Fruit fly (Drosophila melanogaster) whole organism, embryonic: ENCODE results near the gene CG17564.
A peak's percentile ranks its signal among the peaks of the same experiment; 100 is the strongest.

Experiments
- Abd-B ChIP-seq: fragments of 200-800 bp; sonication (Bioruptor generic); optimal IDR thresholded peaks from 2 replicates; lab custom pipeline; 2018; ENCODE audit warnings: missing biosample characterization, mild to moderate bottlenecking, missing genetic modification characterization, moderate library complexity
- Antp ChIP-seq: fragments of 200-800 bp; sonication (Bioruptor generic); optimal IDR thresholded peaks from 3 replicates; lab custom pipeline; 2016; ENCODE audit warnings: missing biosample characterization, missing genetic modification characterization
- B-H1 ChIP-seq: fragments of 200-800 bp; sonication (Bioruptor generic); IDR thresholded peaks from 3 replicates; pipeline ENCODE4 v1.3.6; 2022; ENCODE audit warnings: missing biosample characterization, missing genetic modification characterization
- CG1024 ChIP-seq: fragments of 200-800 bp; sonication (Bioruptor generic); IDR thresholded peaks from 2 replicates; pipeline ENCODE4 v1.3.6; 2022; ENCODE audit warnings: missing biosample characterization, missing genetic modification characterization
- CG10267 ChIP-seq: fragments of 200-800 bp; sonication (Bioruptor generic); optimal IDR thresholded peaks from 2 replicates; lab custom pipeline; 2018; ENCODE audit warnings: missing biosample characterization, mild to moderate bottlenecking, missing genetic modification characterization, moderate library complexity
- CG10959 ChIP-seq: fragments of 200-800 bp; sonication (Bioruptor generic); IDR thresholded peaks from 2 replicates; pipeline ENCODE4 v1.3.6; 2022; ENCODE audit warnings: missing biosample characterization, missing genetic modification characterization
- CG10979 ChIP-seq: fragments of 200-800 bp; sonication (Bioruptor generic); optimal IDR thresholded peaks from 2 replicates; lab custom pipeline; 2018; ENCODE audit warnings: missing biosample characterization, mild to moderate bottlenecking, missing genetic modification characterization, moderate library complexity
- CG11504 ChIP-seq: fragments of 200-800 bp; sonication (Bioruptor generic); optimal IDR thresholded peaks from 3 replicates; lab custom pipeline; 2019; ENCODE audit warnings: missing biosample characterization, mild to moderate bottlenecking, missing genetic modification characterization, moderate library complexity
- CG14667 ChIP-seq: fragments of 200-800 bp; sonication (Bioruptor generic); IDR thresholded peaks from 2 replicates; pipeline ENCODE4 v1.3.6; 2022; ENCODE audit warnings: missing biosample characterization, missing genetic modification characterization
- CG15514 ChIP-seq: fragments of 200-800 bp; sonication (Bioruptor generic); optimal IDR thresholded peaks from 3 replicates; lab custom pipeline; 2017; ENCODE audit warnings: missing biosample characterization, missing genetic modification characterization, mild to moderate bottlenecking, moderate library complexity, missing genetic modification reagents
- CG17361 ChIP-seq: fragments of 200-800 bp; sonication (Bioruptor generic); IDR thresholded peaks from 3 replicates; pipeline ENCODE4 v1.3.6; 2022; ENCODE audit warnings: missing biosample characterization, missing genetic modification characterization
- CG18599 ChIP-seq: fragments of 200-800 bp; sonication (Bioruptor generic); optimal IDR thresholded peaks from 3 replicates; lab custom pipeline; 2017; ENCODE audit warnings: missing biosample characterization, missing genetic modification characterization, mild to moderate bottlenecking, moderate library complexity, missing genetic modification reagents
- CG3163 ChIP-seq: fragments of 200-800 bp; sonication (Bioruptor generic); optimal IDR thresholded peaks from 3 replicates; lab custom pipeline; 2016; ENCODE audit warnings: missing biosample characterization, missing genetic modification characterization
- CG3281 ChIP-seq: fragments of 200-800 bp; sonication (Bioruptor generic); optimal IDR thresholded peaks from 3 replicates; lab custom pipeline; 2017; ENCODE audit warnings: missing biosample characterization, mild to moderate bottlenecking, missing genetic modification characterization
- CG3407 ChIP-seq: fragments of 200-800 bp; sonication (Bioruptor generic); optimal IDR thresholded peaks from 2 replicates; lab custom pipeline; 2018; ENCODE audit warnings: missing biosample characterization, mild to moderate bottlenecking, missing genetic modification characterization
- CG34422 ChIP-seq: fragments of 200-800 bp; sonication (Bioruptor generic); IDR thresholded peaks from 3 replicates; pipeline ENCODE4 v1.3.6; 2022; ENCODE audit warnings: missing biosample characterization, missing genetic modification characterization
- CG4282 ChIP-seq: fragments of 200-800 bp; sonication (Bioruptor generic); optimal IDR thresholded peaks from 2 replicates; lab custom pipeline; 2016; ENCODE audit warnings: missing biosample characterization, missing genetic modification characterization
- CG4424 ChIP-seq: fragments of 200-800 bp; sonication (Bioruptor generic); optimal IDR thresholded peaks from 3 replicates; lab custom pipeline; 2016; ENCODE audit warnings: missing biosample characterization, missing genetic modification characterization
- CG6765 ChIP-seq: fragments of 200-800 bp; sonication (Bioruptor generic); optimal IDR thresholded peaks from 3 replicates; lab custom pipeline; 2017; ENCODE audit warnings: missing biosample characterization, mild to moderate bottlenecking, missing genetic modification characterization
- CG7839 ChIP-seq: fragments of 200-800 bp; sonication (Bioruptor generic); optimal IDR thresholded peaks from 3 replicates; lab custom pipeline; 2018; ENCODE audit warnings: missing biosample characterization, mild to moderate bottlenecking, missing genetic modification characterization, moderate library complexity
- CG7928 ChIP-seq: fragments of 200-800 bp; sonication (Bioruptor generic); optimal IDR thresholded peaks from 2 replicates; lab custom pipeline; 2017; ENCODE audit warnings: missing biosample characterization, mild to moderate bottlenecking, missing genetic modification characterization
- CG8388 ChIP-seq: fragments of 200-800 bp; sonication (Bioruptor generic); optimal IDR thresholded peaks from 2 replicates; lab custom pipeline; 2019; ENCODE audit warnings: missing biosample characterization, mild to moderate bottlenecking, missing genetic modification characterization, moderate library complexity
- CG8944 ChIP-seq: fragments of 200-800 bp; sonication (Bioruptor generic); optimal IDR thresholded peaks from 3 replicates; lab custom pipeline; 2016; ENCODE audit warnings: missing biosample characterization, missing genetic modification characterization
- CG9609 ChIP-seq: fragments of 200-800 bp; sonication (Bioruptor generic); optimal IDR thresholded peaks from 3 replicates; lab custom pipeline; 2016; ENCODE audit warnings: missing biosample characterization, missing genetic modification characterization
- CG9932 ChIP-seq: fragments of 200-800 bp; sonication (Bioruptor generic); IDR thresholded peaks from 2 replicates; pipeline ENCODE4 v1.3.6; 2022; ENCODE audit warnings: missing biosample characterization, missing genetic modification characterization
- E2f2 ChIP-seq: fragments of 200-800 bp; sonication (Bioruptor generic); IDR thresholded peaks from 2 replicates; pipeline ENCODE4 v1.3.6; 2022; ENCODE audit warnings: missing biosample characterization, missing genetic modification characterization
- Elba2 ChIP-seq: fragments of 200-800 bp; sonication (Bioruptor generic); optimal IDR thresholded peaks from 3 replicates; lab custom pipeline; 2016; ENCODE audit warnings: missing biosample characterization, missing genetic modification characterization
- H2.0 ChIP-seq: fragments of 200-800 bp; sonication (Bioruptor generic); IDR thresholded peaks from 2 replicates; pipeline ENCODE4 v1.3.6; 2022; ENCODE audit warnings: missing biosample characterization, missing genetic modification characterization
- Hsf ChIP-seq: fragments of 200-800 bp; sonication (Bioruptor generic); optimal IDR thresholded peaks from 3 replicates; lab custom pipeline; 2016; ENCODE audit warnings: missing biosample characterization, missing genetic modification characterization
- Lpt ChIP-seq: fragments of >200 bp; optimal IDR thresholded peaks from 2 replicates; lab custom pipeline; 2018; ENCODE audit warnings: missing biosample characterization, missing genetic modification characterization
- Oli ChIP-seq: fragments of 200-800 bp; sonication (Bioruptor generic); optimal IDR thresholded peaks from 2 replicates; lab custom pipeline; 2018; ENCODE audit warnings: missing biosample characterization, mild to moderate bottlenecking, missing genetic modification characterization, moderate library complexity
- Pdp1 ChIP-seq, 2 experiments: fragments of 200-800 bp; sonication (Bioruptor generic); optimal IDR thresholded peaks; 3 replicates each; lab custom pipeline; 2016; ENCODE audit warnings: missing biosample characterization in 2 of 2, missing genetic modification characterization in 2 of 2, mild to moderate bottlenecking in 1 of 2, moderate library complexity in 1 of 2
- Scr ChIP-seq: fragments of 200-800 bp; sonication (Bioruptor generic); IDR thresholded peaks from 2 replicates; pipeline ENCODE4 v1.3.6; 2022; ENCODE audit warnings: missing biosample characterization, missing genetic modification characterization; ENCODE audit not compliant: partially characterized antibody
- Spps ChIP-seq: fragments of 200-800 bp; sonication (Bioruptor generic); optimal IDR thresholded peaks from 2 replicates; lab custom pipeline; 2018; ENCODE audit warnings: missing biosample characterization, mild to moderate bottlenecking, missing genetic modification characterization
- Ssrp ChIP-seq: fragments of 200-800 bp; sonication (Bioruptor generic); optimal IDR thresholded peaks from 2 replicates; lab custom pipeline; 2018; ENCODE audit warnings: missing biosample characterization, mild to moderate bottlenecking, missing genetic modification characterization, moderate library complexity
- bab2 ChIP-seq: fragments of 200-800 bp; sonication (Bioruptor generic); optimal IDR thresholded peaks from 2 replicates; lab custom pipeline; 2016; ENCODE audit warnings: missing biosample characterization, missing genetic modification characterization
- bsh ChIP-seq, 2 experiments: fragments of 200-800 bp; sonication (Bioruptor generic); optimal IDR thresholded peaks; 2 replicates each; lab custom pipeline; 2017 to 2018; ENCODE audit warnings: mild to moderate bottlenecking in 2 of 2, missing biosample characterization in 2 of 2, missing genetic modification characterization in 2 of 2, moderate library complexity in 1 of 2
- chif ChIP-seq, 2 experiments: fragments of 200-800 bp; sonication (Bioruptor generic); optimal IDR thresholded peaks; 3 replicates each; lab custom pipeline; 2016; ENCODE audit warnings: missing biosample characterization in 2 of 2, missing genetic modification characterization in 2 of 2
- corto ChIP-seq: fragments of 200-800 bp; sonication (Bioruptor generic); optimal IDR thresholded peaks from 2 replicates; lab custom pipeline; 2016; ENCODE audit warnings: missing biosample characterization, mild to moderate bottlenecking, missing genetic modification characterization, moderate library complexity
- dmrt11E ChIP-seq: fragments of 200-800 bp; sonication (Bioruptor generic); optimal IDR thresholded peaks from 3 replicates; lab custom pipeline; 2018; ENCODE audit warnings: missing biosample characterization, mild to moderate bottlenecking, missing genetic modification characterization, moderate library complexity
- dmrt99B ChIP-seq: fragments of 200-800 bp; sonication (Bioruptor generic); optimal IDR thresholded peaks from 2 replicates; lab custom pipeline; 2018; ENCODE audit warnings: missing biosample characterization, mild to moderate bottlenecking, missing genetic modification characterization, moderate library complexity
- emc ChIP-seq: fragments of 200-800 bp; sonication (Bioruptor generic); optimal IDR thresholded peaks from 2 replicates; lab custom pipeline; 2016; ENCODE audit warnings: missing biosample characterization, missing genetic modification characterization
- gem ChIP-seq: fragments of 200-800 bp; sonication (Bioruptor generic); optimal IDR thresholded peaks from 2 replicates; lab custom pipeline; 2019; ENCODE audit warnings: missing biosample characterization, mild to moderate bottlenecking, missing genetic modification characterization, moderate library complexity
- h ChIP-seq: fragments of >200 bp; optimal IDR thresholded peaks from 2 replicates; lab custom pipeline; 2017
- klu ChIP-seq: fragments of 200-800 bp; sonication (Bioruptor generic); IDR thresholded peaks from 2 replicates; pipeline ENCODE4 v1.3.6; 2022; ENCODE audit warnings: missing biosample characterization, missing genetic modification characterization
- lola ChIP-seq, 3 experiments: fragments of >200 bp in 2 of 3; fragments of 200-800 bp in 1 of 3; sonication (Bioruptor generic) in 1 of 3; optimal IDR thresholded peaks; 2 replicates each; lab custom pipeline; 2017 to 2019; ENCODE audit warnings: missing biosample characterization in 3 of 3, missing genetic modification characterization in 3 of 3, mild to moderate bottlenecking in 1 of 3, moderate library complexity in 1 of 3
- pum ChIP-seq: fragments of 200-800 bp; sonication (Bioruptor generic); optimal IDR thresholded peaks from 2 replicates; lab custom pipeline; 2016; ENCODE audit warnings: missing biosample characterization, missing genetic modification characterization
- run ChIP-seq: fragments of 200-800 bp; sonication (Bioruptor generic); optimal IDR thresholded peaks from 3 replicates; lab custom pipeline; 2018; ENCODE audit warnings: missing biosample characterization, mild to moderate bottlenecking, missing genetic modification characterization
- sens ChIP-seq: fragments of 200-800 bp; sonication (Bioruptor generic); peaks from one replicate; lab custom pipeline; 2016; ENCODE audit warnings: missing biosample characterization, missing genetic modification characterization
- tin ChIP-seq: fragments of 200-800 bp; sonication (Bioruptor generic); optimal IDR thresholded peaks from 3 replicates; lab custom pipeline; 2016; ENCODE audit warnings: missing biosample characterization, missing genetic modification characterization
- trh ChIP-seq: fragments of 200-800 bp; sonication (Bioruptor generic); optimal IDR thresholded peaks from 2 replicates; lab custom pipeline; 2016; ENCODE audit warnings: missing biosample characterization, missing genetic modification characterization

CG17564 gene

DNA sequence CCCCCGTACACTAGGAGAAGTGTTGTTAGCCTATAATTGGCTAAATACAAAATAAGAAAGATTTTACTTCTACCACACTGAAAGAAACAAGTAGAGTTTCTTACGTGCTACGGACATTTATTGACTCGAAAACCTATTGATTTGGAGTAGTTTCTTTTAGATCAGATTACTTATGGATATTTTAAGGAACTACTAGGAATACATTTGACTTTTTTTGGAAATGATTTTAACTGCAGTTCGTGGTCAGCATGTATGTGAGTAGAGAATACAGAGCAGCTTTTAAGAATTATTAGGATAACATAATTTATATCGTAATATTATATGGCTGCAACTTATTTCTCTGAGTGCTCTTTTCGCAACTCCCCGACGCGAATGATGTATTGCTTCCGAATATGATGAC is 14.9 kb upstream of the CG17564 start (continued):
- TF ChIP-seq CG3281 (GFP tag; lab: Kevin White, UChicago) (no peak), bsh (GFP tag; optimal IDR thresholded peaks at IDR 0.05; lab: Kevin White, UChicago) (peak in 1 of 2 experiments; percentile 62), B-H1 (GFP tag; lab: Robert Waterston, UW) (no peak), CG9609 (GFP tag; lab: Kevin White, UChicago) (no peak), CG8388 (GFP tag; lab: Kevin White, UChicago) (peak; percentile 8), corto (GFP tag; lab: Kevin White, UChicago) (no peak), CG4424 (GFP tag; lab: Kevin White, UChicago) (peak; percentile 32), chif (GFP tag; optimal IDR thresholded peaks at IDR 0.05; lab: Kevin White, UChicago) (peak in 1 of 2 experiments; percentile 25), CG10267 (tag; lab: Kevin White, UChicago) (peak; percentile 4), bab2 (GFP tag; lab: Kevin White, UChicago) (no peak), CG10979 (tag; lab: Kevin White, UChicago) (peak; percentile 36), h (no peak), CG34422 (GFP tag; lab: Robert Waterston, UW) (no peak), Pdp1 (GFP tag; optimal IDR thresholded peaks at IDR 0.05; lab: Kevin White, UChicago) (peak in 1 of 2 experiments; percentile 6), pum (GFP tag; lab: Kevin White, UChicago) (peak; percentile 2), tin (GFP tag; lab: Kevin White, UChicago) (peak; percentile 11), Ssrp (peak; percentile 28), Spps (tag; lab: Kevin White, UChicago) (no peak), E2f2 (0 out of 2 replicates have a peak, but pooled peaks have one; percentile 14), CG3163 (GFP tag; lab: Kevin White, UChicago) (no peak), Antp (peak; percentile 11), Elba2 (GFP tag; lab: Kevin White, UChicago) (peak; percentile 3), Abd-B (GFP tag; lab: Kevin White, UChicago) (peak; percentile 1), Oli (peak; percentile 20), dmrt99B (tag; lab: Kevin White, UChicago) (peak; percentile 17), gem (peak; percentile 39), Scr (GFP tag; lab: Robert Waterston, UW) (no peak), CG1024 (GFP tag; lab: Robert Waterston, UW) (no peak), CG11504 (tag; lab: Kevin White, UChicago) (peak; percentile 38), CG17361 (0 out of 3 replicates have a peak, but pooled peaks have one; percentile 25), lola (GFP tag; optimal IDR thresholded peaks at IDR 0.05; lab: Kevin White, UChicago) (peak in 1 of 3 experiments; percentile 17), CG9932 (GFP tag; lab: Robert Waterston, UW) (no peak), sens (GFP tag; lab: Kevin White, UChicago) (peak; percentile 81), trh (GFP tag; lab: Kevin White, UChicago) (no peak), CG4282 (no peak), Hsf (no peak), klu (GFP tag; lab: Robert Waterston, UW) (no peak), run (tag; lab: Kevin White, UChicago) (no peak), CG18599 (GFP tag; lab: Kevin White, UChicago) (no peak), CG10959 (GFP tag; lab: Robert Waterston, UW) (no peak), CG7839 (tag; lab: Kevin White, UChicago) (peak; percentile 9), dmrt11E (no peak), H2.0 (no peak), CG6765 (GFP tag; lab: Kevin White, UChicago) (no peak), emc (GFP tag; lab: Kevin White, UChicago) (no peak), Lpt (GFP tag; lab: Kevin White, UChicago) (no peak), CG3407 (GFP tag; lab: Kevin White, UChicago) (no peak), CG8944 (GFP tag; lab: Kevin White, UChicago) (no peak), CG14667 (no peak), CG7928 (GFP tag; lab: Kevin White, UChicago) (no peak), CG15514 (no peak)
